Worm (Caenorhabditis elegans): Measurements from ENCODE around the gene srz-104.

srz-104 gene

DNA sequence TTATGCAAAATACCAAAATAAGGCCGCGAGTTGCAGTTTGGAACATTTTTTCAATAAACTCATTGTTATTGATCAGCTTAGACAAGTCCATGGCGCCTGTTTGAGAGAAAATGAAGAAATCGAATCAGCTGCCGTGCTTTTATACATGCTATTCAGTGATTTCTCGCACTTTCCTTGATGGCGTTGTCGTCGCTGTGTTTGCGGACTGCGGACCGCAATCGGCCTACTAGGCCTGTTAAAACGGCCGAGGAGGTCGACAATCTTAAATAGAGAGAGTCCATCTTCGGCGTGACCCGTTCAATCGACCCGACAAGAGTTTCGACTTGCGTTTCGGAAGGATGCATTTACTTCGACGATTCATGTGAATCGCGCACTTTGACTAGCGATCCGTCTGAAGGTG, 32.7 kb upstream of the srz-104 start, which contains the start of gene srz-75:
Gene srz-75, minus strand, starts transcription at position 101 of the 400 bp plus-strand sequence.
- TF ChIP-seq F49E8.2 (tag; optimal IDR thresholded peaks at IDR 0.05; ENCODE audit: insufficient read depth) (no peak), K12H6.12 (tag; optimal IDR thresholded peaks at IDR 0.05) (no peak), ztf-6 (GFP tag; IDR thresholded peaks at IDR 0.05) (no peak), nhr-120 (GFP tag; IDR thresholded peaks at IDR 0.05) (no peak), nfya-1 (tag; optimal IDR thresholded peaks at IDR 0.05; ENCODE audit: borderline replicate concordance, insufficient read depth) (no peak), somi-1 (GFP tag; optimal IDR thresholded peaks at IDR 0.05) (no peak), snpc-1.1 (tag; optimal IDR thresholded peaks at IDR 0.05; ENCODE audit: insufficient read depth) (no peak), ceh-100 (GFP tag; IDR thresholded peaks at IDR 0.05) (no peak), hsf-1 (GFP tag; IDR thresholded peaks at IDR 0.05) (no peak)

DNA sequence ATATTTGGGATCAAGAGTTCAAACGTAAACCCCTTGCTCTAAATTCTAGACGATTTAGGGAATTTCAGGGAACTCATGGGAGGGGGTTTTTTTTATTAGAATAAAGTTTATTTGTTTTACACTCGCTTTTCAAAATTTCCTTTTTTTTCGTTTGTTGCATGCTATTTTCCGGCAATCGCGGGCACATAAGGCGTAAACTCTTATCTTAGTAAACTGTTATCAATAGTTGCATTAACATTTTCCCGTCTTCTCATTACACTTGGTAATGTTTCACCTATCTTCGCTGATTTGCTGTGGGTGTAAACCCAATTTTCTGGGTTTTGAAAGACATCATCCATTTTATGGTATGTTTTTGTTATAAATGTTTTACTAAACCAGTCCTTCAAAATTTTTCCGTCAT, 29.6 kb upstream of the srz-104 start:
- TF ChIP-seq F57A8.1 (GFP tag; optimal IDR thresholded peaks at IDR 0.05): no peak
- no peak for TF ChIP-seq nfya-2 (GFP tag; IDR thresholded peaks at IDR 0.05)
- TF ChIP-seq cebp-1 (GFP tag; IDR thresholded peaks at IDR 0.05): no peak
- TF ChIP-seq cebp-1 (tag; optimal IDR thresholded peaks at IDR 0.05): no peak
- TF ChIP-seq F23B12.7 (tag; optimal IDR thresholded peaks at IDR 0.05; ENCODE audit: insufficient read depth): no peak
- TF ChIP-seq dpff-1 (tag; optimal IDR thresholded peaks at IDR 0.05): no peak
- TF ChIP-seq ceh-100 (GFP tag; IDR thresholded peaks at IDR 0.05): no peak
- no peak for TF ChIP-seq let-526 (GFP tag; IDR thresholded peaks at IDR 0.05)
- TF ChIP-seq C17E4.6 (GFP tag; IDR thresholded peaks at IDR 0.05): no peak
- TF ChIP-seq egl-44 (GFP tag; IDR thresholded peaks at IDR 0.05): no peak
- no peak for TF ChIP-seq akir-1 (GFP tag; optimal IDR thresholded peaks at IDR 0.05)
- TF ChIP-seq hmg-20 (GFP tag; IDR thresholded peaks at IDR 0.05): no peak
- TF ChIP-seq sptf-2 (GFP tag; optimal IDR thresholded peaks at IDR 0.05): no peak
- no peak for TF ChIP-seq nfyb-1 (GFP tag; IDR thresholded peaks at IDR 0.05)
- TF ChIP-seq sdz-38 (tag; optimal IDR thresholded peaks at IDR 0.05): no peak
- no peak for TF ChIP-seq ets-4 (GFP tag; optimal IDR thresholded peaks at IDR 0.05)
- no peak for TF ChIP-seq F57C9.4 (tag; optimal IDR thresholded peaks at IDR 0.05)
- TF ChIP-seq ZK185.1 (tag; optimal IDR thresholded peaks at IDR 0.05; ENCODE audit: poor library complexity, severe bottlenecking): no peak
- no peak for TF ChIP-seq unc-130 (GFP tag; optimal IDR thresholded peaks at IDR 0.05)
- TF ChIP-seq ceh-27 (GFP tag; optimal IDR thresholded peaks at IDR 0.05): no peak

- TF ChIP-seq lin-26 (GFP tag; IDR thresholded peaks at IDR 0.05) (no peak), egrh-3 (GFP tag; IDR thresholded peaks at IDR 0.05) (no peak), madf-3 (GFP tag; IDR thresholded peaks at IDR 0.05) (no peak), gei-17 (GFP tag; optimal IDR thresholded peaks at IDR 0.05) (no peak), ztf-28 (GFP tag; IDR thresholded peaks at IDR 0.05) (no peak), K12H6.12 (tag; optimal IDR thresholded peaks at IDR 0.05) (no peak), tlf-1 (GFP tag; optimal IDR thresholded peaks at IDR 0.05) (no peak), unc-130 (GFP tag; optimal IDR thresholded peaks at IDR 0.05) (no peak), let-607 (tag; optimal IDR thresholded peaks at IDR 0.05) (no peak), snpc-1.1 (tag; optimal IDR thresholded peaks at IDR 0.05; ENCODE audit: insufficient read depth) (no peak), lag-1 (GFP tag; IDR thresholded peaks at IDR 0.05) (no peak), lsl-1 (GFP tag; optimal IDR thresholded peaks at IDR 0.05) (no peak), rcor-1 (GFP tag; IDR thresholded peaks at IDR 0.05) (no peak), hlh-12 (tag; optimal IDR thresholded peaks at IDR 0.05) (no peak), chd-7 (tag; optimal IDR thresholded peaks at IDR 0.05) (no peak), F49E8.2 (tag; optimal IDR thresholded peaks at IDR 0.05; ENCODE audit: insufficient read depth) (no peak), him-1 (tag; optimal IDR thresholded peaks at IDR 0.05) (no peak), cebp-2 (GFP tag; IDR thresholded peaks at IDR 0.05) (no peak), Y53G8AR.9 (GFP tag; conservative IDR thresholded peaks at IDR 0.05) (no peak), ccch-3 (GFP tag; optimal IDR thresholded peaks at IDR 0.05) (no peak)
Observed at ce11 chrIV:16298851-16299250, 24.6 kb upstream of the srz-104 start, which contains the start of gene srz-72. Gene srz-72 (plus strand): TSS chrIV:16299151.

All from whole organism, young adult.